Fruit fly (Drosophila melanogaster): ENCODE data around the gene CG31800.
A peak's percentile ranks its signal among the peaks of the same experiment; 100 is the strongest.

Gene CG31800

dm6 chr2L:19058916-19059315, 24.5 kb upstream of the CG31800 start, which contains the start of gene Phlpp:
Gene Phlpp, plus strand, starts transcription at chr2L:19059129.
- TF ChIP-seq GATAd (GFP tag; optimal IDR thresholded peaks at IDR 0.05) = no peak
- TF ChIP-seq Mio (GFP tag; optimal IDR thresholded peaks at IDR 0.05) = no peak
- TF ChIP-seq usp (GFP tag; optimal IDR thresholded peaks at IDR 0.05) = no peak
- no peak for TF ChIP-seq tai (GFP tag; optimal IDR thresholded peaks at IDR 0.05)
- TF ChIP-seq fru (GFP tag; optimal IDR thresholded peaks at IDR 0.05) = no peak
- peak; percentile 17 for TF ChIP-seq ey (GFP tag; optimal IDR thresholded peaks at IDR 0.05)

- no peak for TF ChIP-seq pan (optimal IDR thresholded peaks at IDR 0.05)
- TF ChIP-seq Abd-B (GFP tag; optimal IDR thresholded peaks at IDR 0.05) = no peak
- TF ChIP-seq brk (GFP tag; optimal IDR thresholded peaks at IDR 0.05) = no peak
- TF ChIP-seq OdsH (GFP tag; optimal IDR thresholded peaks at IDR 0.05) = no peak
- TF ChIP-seq ey (GFP tag; optimal IDR thresholded peaks at IDR 0.05) = no peak
- no peak for TF ChIP-seq br (GFP tag; optimal IDR thresholded peaks at IDR 0.05)
- TF ChIP-seq dsf (GFP tag; optimal IDR thresholded peaks at IDR 0.05; ENCODE audit: borderline replicate concordance) = no peak
- no peak for TF ChIP-seq rgr (GFP tag; optimal IDR thresholded peaks at IDR 0.05)
- TF ChIP-seq dmrt93B (GFP tag; optimal IDR thresholded peaks at IDR 0.05) = no peak
- TF ChIP-seq foxo (GFP tag; optimal IDR thresholded peaks at IDR 0.05) = no peak
- no peak for TF ChIP-seq usp (GFP tag; optimal IDR thresholded peaks at IDR 0.05)
- TF ChIP-seq Dif (GFP tag; optimal IDR thresholded peaks at IDR 0.05; ENCODE audit: partially characterized antibody) = no peak
- no peak for TF ChIP-seq Vsx2 (GFP tag; optimal IDR thresholded peaks at IDR 0.05; ENCODE audit: partially characterized antibody)
- no peak for TF ChIP-seq psq (GFP tag; optimal IDR thresholded peaks at IDR 0.05)
- no peak for TF ChIP-seq jim (GFP tag; optimal IDR thresholded peaks at IDR 0.05)
- no peak for TF ChIP-seq Hnf4 (GFP tag; optimal IDR thresholded peaks at IDR 0.05)
- no peak for TF ChIP-seq CG9705 (GFP tag; optimal IDR thresholded peaks at IDR 0.05)
- TF ChIP-seq Sp1 (GFP tag; optimal IDR thresholded peaks at IDR 0.05) = no peak
- no peak for TF ChIP-seq Rel (GFP tag; optimal IDR thresholded peaks at IDR 0.05)
- TF ChIP-seq Rel (tag; optimal IDR thresholded peaks at IDR 0.05) = no peak
- no peak for TF ChIP-seq Jra (GFP tag; optimal IDR thresholded peaks at IDR 0.05)
These were observed 23.4 kb upstream of the CG31800 start for dm6 chr2L:19057799-19058198.

- no peak for TF ChIP-seq lola (GFP tag; optimal IDR thresholded peaks at IDR 0.05)
- no peak for TF ChIP-seq Rel (GFP tag; optimal IDR thresholded peaks at IDR 0.05)
- TF ChIP-seq Rel (tag; optimal IDR thresholded peaks at IDR 0.05) = no peak
- TF ChIP-seq rgr (GFP tag; optimal IDR thresholded peaks at IDR 0.05) = no peak
- no peak for TF ChIP-seq Sp1 (GFP tag; optimal IDR thresholded peaks at IDR 0.05)
- no peak for TF ChIP-seq pan (optimal IDR thresholded peaks at IDR 0.05)
- TF ChIP-seq Abd-B (GFP tag; optimal IDR thresholded peaks at IDR 0.05) = no peak
- TF ChIP-seq GATAd (GFP tag; optimal IDR thresholded peaks at IDR 0.05) = no peak
- no peak for TF ChIP-seq Dfd (GFP tag; optimal IDR thresholded peaks at IDR 0.05)
- no peak for TF ChIP-seq foxo (GFP tag; optimal IDR thresholded peaks at IDR 0.05)
- TF ChIP-seq woc (GFP tag; optimal IDR thresholded peaks at IDR 0.05) = no peak
- no peak for TF ChIP-seq h (GFP tag; optimal IDR thresholded peaks at IDR 0.05)
- TF ChIP-seq ey (GFP tag; optimal IDR thresholded peaks at IDR 0.05) = no peak
These were observed 20.1 kb upstream of the CG31800 start for dm6 chr2L:19054516-19054887.

- TF ChIP-seq CG32264 (GFP tag; optimal IDR thresholded peaks at IDR 0.05) (no peak), Sp1 (GFP tag; optimal IDR thresholded peaks at IDR 0.05) (peak; percentile 11), Myc (optimal IDR thresholded peaks at IDR 0.05) (peak; percentile 70), Jra (GFP tag; optimal IDR thresholded peaks at IDR 0.05) (no peak), Rel (GFP tag; optimal IDR thresholded peaks at IDR 0.05) (no peak), Rel (tag; optimal IDR thresholded peaks at IDR 0.05) (peak; percentile 63), CG9705 (GFP tag; optimal IDR thresholded peaks at IDR 0.05) (no peak), rgr (GFP tag; optimal IDR thresholded peaks at IDR 0.05) (peak; percentile 4)
These were observed 19.6 kb upstream of the CG31800 start, which contains the start of gene CG10492 for dm6 chr2L:19053860-19054515. Gene CG10492, plus strand, starts transcription at chr2L:19054078.

dm6 chr2L:19051534-19052100, 17.2 kb upstream of the CG31800 start, which contains the start of gene Rpn3:
Gene Rpn3, plus strand, starts transcription at chr2L:19051790.
- TF ChIP-seq br (GFP tag; optimal IDR thresholded peaks at IDR 0.05) (no peak), dsf (GFP tag; optimal IDR thresholded peaks at IDR 0.05; ENCODE audit: borderline replicate concordance) (peak; percentile 86), CG9705 (GFP tag; optimal IDR thresholded peaks at IDR 0.05) (peak; percentile 52), sv (GFP tag; optimal IDR thresholded peaks at IDR 0.05) (peak; percentile 77), ey (GFP tag; optimal IDR thresholded peaks at IDR 0.05) (peak; percentile 79), CG32264 (GFP tag; optimal IDR thresholded peaks at IDR 0.05) (peak; percentile 47), dl (GFP tag; optimal IDR thresholded peaks at IDR 0.05; ENCODE audit: insufficient read depth in 1 of 2, partially characterized antibody in 2 of 2) (no peak), Sp1 (GFP tag; optimal IDR thresholded peaks at IDR 0.05) (peak; percentile 75), Hr83 (GFP tag; optimal IDR thresholded peaks at IDR 0.05; ENCODE audit: poor library complexity, severe bottlenecking) (peak; percentile 18), N (GFP tag; optimal IDR thresholded peaks at IDR 0.05) (no peak), brk (GFP tag; optimal IDR thresholded peaks at IDR 0.05) (no peak), psq (GFP tag; optimal IDR thresholded peaks at IDR 0.05) (peak; percentile 77), jim (GFP tag; optimal IDR thresholded peaks at IDR 0.05) (no peak), Rel (GFP tag; optimal IDR thresholded peaks at IDR 0.05) (no peak), Rel (tag; optimal IDR thresholded peaks at IDR 0.05) (peak; percentile 23), Vsx2 (GFP tag; optimal IDR thresholded peaks at IDR 0.05; ENCODE audit: partially characterized antibody) (no peak), tai (GFP tag; optimal IDR thresholded peaks at IDR 0.05) (no peak), foxo (GFP tag; optimal IDR thresholded peaks at IDR 0.05) (peak; percentile 22 to 89), OdsH (GFP tag; optimal IDR thresholded peaks at IDR 0.05) (peak; percentile 76), rgr (GFP tag; optimal IDR thresholded peaks at IDR 0.05) (peak; percentile 86), HLH106 (tag; optimal IDR thresholded peaks at IDR 0.05) (peak; percentile 77), h (GFP tag; optimal IDR thresholded peaks at IDR 0.05) (peak; percentile 89), fru (GFP tag; optimal IDR thresholded peaks at IDR 0.05) (peak; percentile 88), Jra (GFP tag; optimal IDR thresholded peaks at IDR 0.05) (peak; percentile 89)

Data from whole organism, wandering third instar larva.